Worm (Caenorhabditis elegans) whole organism, L4 larva: ENCODE data around the gene tsg-101.

Experiments used
- ces-1 ChIP-seq: fragments of 150-350 bp; sonication (generic microtip); optimal IDR thresholded peaks from 4 replicates; lab custom pipeline; 2014; ENCODE audit warnings: missing biosample characterization, missing genetic modification reagents, missing genetic modification characterization
- dve-1 ChIP-seq: sonication (generic microtip); optimal IDR thresholded peaks from 2 replicates; lab custom pipeline; 2017; ENCODE audit warnings: antibody characterized with exemption, mild to moderate bottlenecking, missing genetic modification characterization, missing compliant biosample characterization; ENCODE audit not compliant: insufficient read depth
- egl-43 ChIP-seq: fragments of 200-800 bp; sonication (Bioruptor generic); IDR thresholded peaks from 2 replicates; pipeline ENCODE4 v1.3.6; 2022; ENCODE audit warnings: missing genetic modification reagents, missing genetic modification characterization, missing compliant biosample characterization
- fkh-10 ChIP-seq: fragments of 150-350 bp; optimal IDR thresholded peaks from 2 replicates; lab custom pipeline; 2014; ENCODE audit warnings: missing biosample characterization, missing genetic modification reagents, missing genetic modification characterization
- lsy-2 ChIP-seq, 2 experiments: fragments of 150-350 bp in 1 of 2; sonication (generic microtip) in 1 of 2; optimal IDR thresholded peaks; 2 replicates each; lab custom pipeline; 2014 to 2017; ENCODE audit warnings: missing biosample characterization in 2 of 2, missing genetic modification characterization in 2 of 2
- mxl-3 ChIP-seq: fragments of 200-800 bp; sonication (Bioruptor generic); optimal IDR thresholded peaks from 2 replicates; lab custom pipeline; 2018; ENCODE audit warnings: mild to moderate bottlenecking, missing genetic modification characterization, missing compliant biosample characterization
- nhr-10 ChIP-seq: fragments of 150-350 bp; optimal IDR thresholded peaks from 2 replicates; lab custom pipeline; 2014; ENCODE audit warnings: missing biosample characterization, missing genetic modification characterization
- set-16 ChIP-seq: fragments of 200-800 bp; sonication (Bioruptor generic); IDR thresholded peaks from 2 replicates; pipeline ENCODE4 v1.3.6; 2022; ENCODE audit warnings: missing genetic modification reagents, missing genetic modification characterization, missing compliant biosample characterization
- unc-130 ChIP-seq: sonication (generic microtip); optimal IDR thresholded peaks from 2 replicates; lab custom pipeline; 2016; ENCODE audit warnings: missing genetic modification reagents, missing genetic modification characterization, missing compliant biosample characterization
- vab-7 ChIP-seq: fragments of 200-800 bp; sonication (Bioruptor generic); IDR thresholded peaks from 2 replicates; pipeline ENCODE4 v1.3.6; 2022; ENCODE audit warnings: missing genetic modification reagents, missing genetic modification characterization, missing compliant biosample characterization
- zag-1 ChIP-seq: fragments of 150-350 bp; optimal IDR thresholded peaks from 2 replicates; lab custom pipeline; 2014; ENCODE audit warnings: missing biosample characterization, missing genetic modification characterization

- no peak for TF ChIP-seq lsy-2 (tag; optimal IDR thresholded peaks at IDR 0.05; lab: Kevin White, UChicago)
- no peak for TF ChIP-seq nhr-10 (tag; lab: Kevin White, UChicago)
- TF ChIP-seq unc-130 (GFP tag; lab: Kevin White, UChicago) = no peak
- no peak for TF ChIP-seq egl-43 (GFP tag; lab: Robert Waterston, UW)
- no peak for TF ChIP-seq set-16 (GFP tag; lab: Robert Waterston, UW)
- TF ChIP-seq fkh-10 (GFP tag; lab: Kevin White, UChicago) = no peak
- no peak for TF ChIP-seq vab-7 (GFP tag; lab: Robert Waterston, UW)
- no peak for TF ChIP-seq mxl-3 (GFP tag; lab: Kevin White, UChicago)
- TF ChIP-seq dve-1 (tag; lab: Kevin White, UChicago) = no peak
- TF ChIP-seq zag-1 (tag; lab: Kevin White, UChicago) = no peak
- no peak for TF ChIP-seq ces-1 (GFP tag; lab: Kevin White, UChicago)
Observed at ce11 chrIV:3467128-3467527, 47.2 kb downstream of the tsg-101 start, which contains the start of gene F58E2.3.
